Worm (Caenorhabditis elegans) whole organism, L2 larva: ENCODE data around the gene cex-2.

Source experiments
- ceh-82 ChIP-seq: fragments of 150-350 bp; optimal IDR thresholded peaks from 2 replicates; lab custom pipeline; 2014; ENCODE audit warnings: missing biosample characterization, missing genetic modification characterization
- lin-11 ChIP-seq: fragments of 150-350 bp; sonication (generic microtip); optimal IDR thresholded peaks from 2 replicates; lab custom pipeline; 2014; ENCODE audit warnings: missing biosample characterization, missing genetic modification characterization, inconsistent platforms, mixed read lengths
- nhr-11 ChIP-seq: fragments of 150-350 bp; optimal IDR thresholded peaks from 2 replicates; lab custom pipeline; 2014; ENCODE audit warnings: missing biosample characterization, missing genetic modification characterization
- nhr-77 ChIP-seq: fragments of 150-350 bp; optimal IDR thresholded peaks from 2 replicates; lab custom pipeline; 2014; ENCODE audit warnings: missing biosample characterization, missing genetic modification characterization
- sma-9 ChIP-seq, 2 experiments: fragments of 150-350 bp in 1 of 2; sonication (generic microtip) in 1 of 2; optimal IDR thresholded peaks; 2 replicates each; lab custom pipeline; 2014 to 2016; ENCODE audit warnings: missing genetic modification characterization in 2 of 2, mild to moderate bottlenecking in 1 of 2, missing biosample characterization in 1 of 2, missing compliant biosample characterization in 1 of 2, missing genetic modification reagents in 1 of 2, moderate library complexity in 1 of 2
- snpc-4 ChIP-seq: fragments of 150-350 bp; optimal IDR thresholded peaks from 2 replicates; lab custom pipeline; 2014; ENCODE audit warnings: missing biosample characterization, missing genetic modification characterization
- unc-39 ChIP-seq: fragments of 150-350 bp; optimal IDR thresholded peaks from 2 replicates; lab custom pipeline; 2014; ENCODE audit warnings: missing biosample characterization, missing genetic modification characterization

DNA sequence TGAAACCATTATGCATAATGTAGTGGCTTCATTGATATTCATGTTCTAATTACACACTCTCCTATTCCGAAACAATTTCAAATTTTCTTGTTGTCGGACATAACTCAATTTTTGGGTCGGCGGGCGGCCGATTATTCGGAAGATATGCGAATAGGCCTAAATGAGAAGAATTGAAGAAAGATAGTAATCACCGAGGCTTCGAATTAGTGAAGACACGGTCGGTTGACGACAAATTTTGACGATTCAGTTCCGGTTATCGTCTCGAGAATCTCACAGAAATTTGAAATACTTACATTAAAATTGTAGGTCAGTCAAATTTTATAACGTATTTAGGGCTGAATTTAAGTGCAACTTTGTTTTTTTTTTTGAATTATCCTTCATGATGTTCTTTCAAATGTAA lies 32.0 kb downstream of the cex-2 start:
- TF ChIP-seq nhr-77 (tag; lab: Kevin White, UChicago) (no peak), snpc-4 (tag; lab: Kevin White, UChicago) (no peak), ceh-82 (no peak), lin-11 (tag; lab: Kevin White, UChicago) (no peak), unc-39 (tag; lab: Kevin White, UChicago) (no peak), nhr-11 (tag; lab: Kevin White, UChicago) (no peak), sma-9 (GFP tag; optimal IDR thresholded peaks at IDR 0.05; lab: Kevin White, UChicago) (no peak), sma-9 (tag; optimal IDR thresholded peaks at IDR 0.05; lab: Kevin White, UChicago) (no peak)
